Worm (Caenorhabditis elegans) whole organism, L1 larva: ENCODE data around the gene nhr-237.

ENCODE experiments used
- C16A3.4 ChIP-seq: fragments of 150-350 bp; optimal IDR thresholded peaks from 2 replicates; lab custom pipeline; 2014; ENCODE audit warnings: missing biosample characterization, missing genetic modification characterization
- ama-1 ChIP-seq: fragments of 150-350 bp; optimal IDR thresholded peaks from 2 replicates; lab custom pipeline; 2014
- ceh-90 ChIP-seq: sonication (generic microtip); optimal IDR thresholded peaks from 2 replicates; lab custom pipeline; 2016; ENCODE audit warnings: missing genetic modification characterization, missing compliant biosample characterization
- dsc-1 ChIP-seq: sonication (generic microtip); optimal IDR thresholded peaks from 2 replicates; lab custom pipeline; 2016; ENCODE audit warnings: mild to moderate bottlenecking, missing genetic modification characterization, missing compliant biosample characterization
- efl-1 ChIP-seq, 4 experiments: fragments of 150-350 bp; optimal IDR thresholded peaks in 3 of 4; peaks in 1 of 4; 1 replicate in 1 of 4; 2 replicates in 3 of 4; lab custom pipeline; 2014; ENCODE audit warnings: missing biosample characterization in 2 of 4, missing genetic modification characterization in 2 of 4, missing genetic modification reagents in 2 of 4
- efl-3 ChIP-seq: fragments of 200-800 bp; sonication (Bioruptor generic); optimal IDR thresholded peaks from 2 replicates; lab custom pipeline; 2018; ENCODE audit warnings: mild to moderate bottlenecking, missing genetic modification characterization, missing compliant biosample characterization
- egl-13 ChIP-seq: sonication (generic microtip); optimal IDR thresholded peaks from 2 replicates; lab custom pipeline; 2016; ENCODE audit warnings: missing genotype, missing genetic modification reagents, missing genetic modification characterization, missing compliant biosample characterization
- egl-27 ChIP-seq, 2 experiments: fragments of 150-350 bp in 1 of 2; sonication (generic microtip); optimal IDR thresholded peaks; 3 replicates each; lab custom pipeline; 2017 to 2018; ENCODE audit warnings: missing biosample characterization in 2 of 2, missing genetic modification characterization in 2 of 2, missing genetic modification reagents in 2 of 2
- lin-13 ChIP-seq: fragments of 150-350 bp; optimal IDR thresholded peaks from 2 replicates; lab custom pipeline; 2014; ENCODE audit warnings: missing biosample characterization, missing genetic modification reagents, missing genetic modification characterization
- lsy-2 ChIP-seq, 2 experiments: fragments of 150-350 bp; optimal IDR thresholded peaks; 2 replicates each; lab custom pipeline; 2014; ENCODE audit warnings: missing biosample characterization in 2 of 2, missing genetic modification characterization in 2 of 2
- mdl-1 ChIP-seq, 2 experiments: fragments of 150-350 bp; optimal IDR thresholded peaks; 2 replicates each; lab custom pipeline; 2014 to 2017; ENCODE audit warnings: missing biosample characterization in 2 of 2, missing genetic modification characterization in 2 of 2, inconsistent platforms in 1 of 2
- mep-1 ChIP-seq: fragments of 150-350 bp; optimal IDR thresholded peaks from 2 replicates; lab custom pipeline; 2014; ENCODE audit warnings: missing biosample characterization, missing genetic modification characterization
- nhr-12 ChIP-seq: sonication (generic microtip); optimal IDR thresholded peaks from 2 replicates; lab custom pipeline; 2017; ENCODE audit warnings: missing biosample characterization, missing genetic modification characterization
- nhr-76 ChIP-seq: sonication (generic microtip); optimal IDR thresholded peaks from 2 replicates; lab custom pipeline; 2017; ENCODE audit warnings: missing biosample characterization, missing genetic modification characterization
- nhr-85 ChIP-seq: sonication (generic microtip); peaks from one replicate; lab custom pipeline; 2016; ENCODE audit warnings: missing genetic modification characterization, inconsistent platforms, missing compliant biosample characterization
- pag-3 ChIP-seq: sonication (generic microtip); optimal IDR thresholded peaks from 2 replicates; lab custom pipeline; 2017; ENCODE audit warnings: missing genetic modification characterization, mild to moderate bottlenecking, missing compliant biosample characterization, antibody characterized with exemption, borderline replicate concordance; ENCODE audit not compliant: insufficient read depth
- rnt-1 ChIP-seq: sonication (generic microtip); optimal IDR thresholded peaks from 2 replicates; lab custom pipeline; 2016; ENCODE audit warnings: mild to moderate bottlenecking, missing genetic modification characterization, moderate library complexity, missing compliant biosample characterization
- sup-37 ChIP-seq: fragments of 200-800 bp; sonication (Bioruptor generic); optimal IDR thresholded peaks from 2 replicates; lab custom pipeline; 2018; ENCODE audit warnings: mild to moderate bottlenecking, missing genetic modification characterization, missing compliant biosample characterization
- swsn-7 ChIP-seq: sonication (generic microtip); optimal IDR thresholded peaks from 2 replicates; lab custom pipeline; 2016; ENCODE audit warnings: missing genetic modification characterization, missing compliant biosample characterization
- unc-30 ChIP-seq: sonication (generic microtip); optimal IDR thresholded peaks from 2 replicates; lab custom pipeline; 2017; ENCODE audit warnings: missing biosample characterization, missing genetic modification characterization
- unc-62 ChIP-seq: fragments of 150-350 bp; optimal IDR thresholded peaks from 2 replicates; lab custom pipeline; 2014; ENCODE audit warnings: missing biosample characterization, missing genetic modification reagents, missing genetic modification characterization
- xbp-1 ChIP-seq: sonication (generic microtip); optimal IDR thresholded peaks from 2 replicates; lab custom pipeline; 2016; ENCODE audit warnings: missing genetic modification characterization, missing compliant biosample characterization
- zag-1 ChIP-seq: fragments of 150-350 bp; optimal IDR thresholded peaks from 2 replicates; lab custom pipeline; 2014; ENCODE audit warnings: missing biosample characterization, missing genetic modification characterization
- zip-4 ChIP-seq: fragments of 200-800 bp; sonication (Bioruptor generic); optimal IDR thresholded peaks from 2 replicates; lab custom pipeline; 2018; ENCODE audit warnings: mild to moderate bottlenecking, missing genetic modification characterization, moderate library complexity, missing compliant biosample characterization

Gene nhr-237

ce11 chrV:1578572-1579230, 47.9 kb downstream of the nhr-237 start:
- TF ChIP-seq pag-3 (tag; lab: Kevin White, UChicago): no peak
- no peak for TF ChIP-seq zag-1 (tag; lab: Kevin White, UChicago)
- no peak for TF ChIP-seq nhr-12 (tag; lab: Kevin White, UChicago)
- TF ChIP-seq nhr-76 (tag; lab: Kevin White, UChicago): no peak
- peak; percentile 50 for TF ChIP-seq nhr-85 (tag; lab: Kevin White, UChicago)
- TF ChIP-seq efl-1 (optimal IDR thresholded peaks at IDR 0.05; lab: Kevin White, UChicago): no peak
- peak in 1 of 2 experiments; percentile 18 for TF ChIP-seq efl-1 (GFP tag; optimal IDR thresholded peaks at IDR 0.05 in 1 of 2; lab: Kevin White, UChicago)
- TF ChIP-seq, all 84 proteins: peak for 2

- TF ChIP-seq swsn-7 (tag; lab: Kevin White, UChicago): no peak
- TF ChIP-seq sup-37 (GFP tag; lab: Kevin White, UChicago): no peak
- TF ChIP-seq mep-1 (tag; lab: Kevin White, UChicago): no peak
- no peak for TF ChIP-seq mdl-1 (tag; optimal IDR thresholded peaks at IDR 0.05; lab: Kevin White, UChicago)
- TF ChIP-seq egl-27 (tag; optimal IDR thresholded peaks at IDR 0.05; lab: Kevin White, UChicago): no peak
- no peak for TF ChIP-seq zip-4
Observed at ce11 chrV:1577092-1577709, 49.4 kb downstream of the nhr-237 start.

ce11 chrV:1575493-1576084, 51.0 kb downstream of the nhr-237 start:
- TF ChIP-seq dsc-1 (tag; lab: Kevin White, UChicago): no peak
- TF ChIP-seq C16A3.4 (tag; lab: Kevin White, UChicago): no peak
- TF ChIP-seq swsn-7 (tag; lab: Kevin White, UChicago): no peak
- TF ChIP-seq xbp-1 (tag; lab: Kevin White, UChicago): no peak
- TF ChIP-seq nhr-85 (tag; lab: Kevin White, UChicago): no peak
- TF ChIP-seq unc-30 (tag; lab: Kevin White, UChicago): no peak
- no peak for TF ChIP-seq rnt-1 (tag; lab: Kevin White, UChicago)
- TF ChIP-seq egl-27 (tag; optimal IDR thresholded peaks at IDR 0.05; lab: Kevin White, UChicago): no peak
- TF ChIP-seq sup-37 (GFP tag; lab: Kevin White, UChicago): no peak
- no peak for TF ChIP-seq efl-3
- no peak for TF ChIP-seq egl-13 (tag; lab: Kevin White, UChicago)
- no peak for TF ChIP-seq unc-62
- TF ChIP-seq lin-13: no peak
- TF ChIP-seq ceh-90: no peak
- TF ChIP-seq mdl-1 (tag; optimal IDR thresholded peaks at IDR 0.05; lab: Kevin White, UChicago): no peak
- TF ChIP-seq lsy-2 (tag; optimal IDR thresholded peaks at IDR 0.05; lab: Kevin White, UChicago): no peak
- no peak for TF ChIP-seq ama-1 (lab: Kevin White, UChicago)
- TF ChIP-seq, all 84 proteins: peak for 0
